Worm (Caenorhabditis elegans): Measurements from ENCODE around the gene ttn-1.

ttn-1 gene

ce11 chrV:6099634-6100033 lies 102.8 kb downstream of the ttn-1 start:
- TF ChIP-seq Y22D7AL.16 (tag; optimal IDR thresholded peaks at IDR 0.05) (no peak), ceh-45 (GFP tag; IDR thresholded peaks at IDR 0.05) (no peak), lim-6 (tag; optimal IDR thresholded peaks at IDR 0.05) (no peak), K09A11.1 (tag; optimal IDR thresholded peaks at IDR 0.05; ENCODE audit: insufficient read depth) (no peak), pha-4 (tag; optimal IDR thresholded peaks at IDR 0.05) (no peak), K02D7.2 (tag; optimal IDR thresholded peaks at IDR 0.05) (no peak), nhr-232 (tag; optimal IDR thresholded peaks at IDR 0.05) (no peak), ceh-24 (tag; optimal IDR thresholded peaks at IDR 0.05) (no peak), sdc-2 (tag; optimal IDR thresholded peaks at IDR 0.05) (no peak), nhr-11 (tag; optimal IDR thresholded peaks at IDR 0.05) (no peak), sox-4 (tag; optimal IDR thresholded peaks at IDR 0.05) (no peak), C38D4.7 (GFP tag; optimal IDR thresholded peaks at IDR 0.05) (no peak), ceh-34 (tag; optimal IDR thresholded peaks at IDR 0.05) (no peak)

ce11 chrV:6098755-6099155 lies 103.7 kb downstream of the ttn-1 start:
- no peak for TF ChIP-seq ceh-48 (tag; optimal IDR thresholded peaks at IDR 0.05)
- TF ChIP-seq sdc-2 (tag; optimal IDR thresholded peaks at IDR 0.05): no peak
- TF ChIP-seq pha-2 (tag; optimal IDR thresholded peaks at IDR 0.05): peak; percentile 16
- no peak for TF ChIP-seq K09A11.1 (tag; optimal IDR thresholded peaks at IDR 0.05; ENCODE audit: insufficient read depth)
- no peak for TF ChIP-seq fax-1 (tag; optimal IDR thresholded peaks at IDR 0.05)
- no peak for TF ChIP-seq K02D7.2 (tag; optimal IDR thresholded peaks at IDR 0.05)
- TF ChIP-seq dve-1 (tag; optimal IDR thresholded peaks at IDR 0.05): no peak
- TF ChIP-seq ref-2 (tag; optimal IDR thresholded peaks at IDR 0.05): no peak
- no peak for TF ChIP-seq C08G9.2 (tag; optimal IDR thresholded peaks at IDR 0.05)
- peak; percentile 16 for TF ChIP-seq unc-42 (tag; optimal IDR thresholded peaks at IDR 0.05)
- TF ChIP-seq rnt-1 (tag; optimal IDR thresholded peaks at IDR 0.05): no peak
- TF ChIP-seq ama-1 (optimal IDR thresholded peaks at IDR 0.05): peak; percentile 93
- no peak for TF ChIP-seq ceh-22 (tag; optimal IDR thresholded peaks at IDR 0.05)
- TF ChIP-seq pag-3 (tag; optimal IDR thresholded peaks at IDR 0.05; ENCODE audit: borderline replicate concordance): no peak
- TF ChIP-seq syd-9 (tag; optimal IDR thresholded peaks at IDR 0.05): peak; percentile 1
- TF ChIP-seq F13H6.1 (tag; optimal IDR thresholded peaks at IDR 0.05): no peak
- TF ChIP-seq gmeb-2 (tag; optimal IDR thresholded peaks at IDR 0.05): no peak
- peak; percentile 28 for TF ChIP-seq elt-2 (tag; optimal IDR thresholded peaks at IDR 0.05)

- TF ChIP-seq fax-1 (tag; optimal IDR thresholded peaks at IDR 0.05): no peak
- TF ChIP-seq pha-4 (tag; optimal IDR thresholded peaks at IDR 0.05): no peak
- TF ChIP-seq pax-1 (tag; optimal IDR thresholded peaks at IDR 0.05): no peak
- no peak for TF ChIP-seq elt-2 (tag; optimal IDR thresholded peaks at IDR 0.05)
- TF ChIP-seq K02D7.2 (tag; optimal IDR thresholded peaks at IDR 0.05): no peak
- no peak for TF ChIP-seq ceh-19 (GFP tag; optimal IDR thresholded peaks at IDR 0.05)
- no peak for TF ChIP-seq hlh-6 (tag; optimal IDR thresholded peaks at IDR 0.05)
- no peak for TF ChIP-seq tbx-2 (tag; optimal IDR thresholded peaks at IDR 0.05)
- no peak for TF ChIP-seq hlh-30 (tag; optimal IDR thresholded peaks at IDR 0.05; ENCODE audit: insufficient read depth)
- TF ChIP-seq ceh-48 (tag; optimal IDR thresholded peaks at IDR 0.05): no peak
- no peak for TF ChIP-seq C08G9.2 (tag; optimal IDR thresholded peaks at IDR 0.05)
- no peak for TF ChIP-seq tbx-7 (tag; optimal IDR thresholded peaks at IDR 0.05)
- TF ChIP-seq syd-9 (tag; optimal IDR thresholded peaks at IDR 0.05): no peak
- no peak for TF ChIP-seq madf-2 (tag; optimal IDR thresholded peaks at IDR 0.05)
- no peak for TF ChIP-seq unc-86 (tag; optimal IDR thresholded peaks at IDR 0.05)
These were observed 105.8 kb downstream of the ttn-1 start, which contains the start of gene smut-1 for ce11 chrV:6096559-6097155. Gene smut-1, plus strand, starts transcription at chrV:6097105.

- TF ChIP-seq nfya-1 (tag; optimal IDR thresholded peaks at IDR 0.05): no peak
- no peak for TF ChIP-seq ceh-48 (tag; optimal IDR thresholded peaks at IDR 0.05)
These were observed 106.6 kb downstream of the ttn-1 start, which contains the start of gene Y38A10A.7 for ce11 chrV:6095829-6096228. Gene Y38A10A.7, plus strand, starts transcription at chrV:6096197.

Data from whole organism, late embryonic.